Worm (Caenorhabditis elegans) whole organism, L1 larva: ENCODE measurements around the gene F26G1.3.

Source experiments
- ceh-88 ChIP-seq: fragments of 200-800 bp; sonication (Bioruptor generic); IDR thresholded peaks from 2 replicates; pipeline ENCODE4 v1.3.6; 2022; ENCODE audit warnings: missing genetic modification characterization, missing compliant biosample characterization
- dpl-1 ChIP-seq, 3 experiments: fragments of 150-350 bp in 2 of 3; sonication (generic microtip) in 1 of 3; optimal IDR thresholded peaks; 2 replicates each; lab custom pipeline; 2014 to 2017; ENCODE audit warnings: missing biosample characterization in 3 of 3, missing genetic modification characterization in 3 of 3, missing genetic modification reagents in 3 of 3
- egl-27 ChIP-seq, 2 experiments: fragments of 150-350 bp in 1 of 2; sonication (generic microtip); optimal IDR thresholded peaks; 3 replicates each; lab custom pipeline; 2017 to 2018; ENCODE audit warnings: missing biosample characterization in 2 of 2, missing genetic modification characterization in 2 of 2, missing genetic modification reagents in 2 of 2
- jun-1 ChIP-seq: fragments of 150-350 bp; optimal IDR thresholded peaks from 2 replicates; lab custom pipeline; 2014; ENCODE audit warnings: missing biosample characterization, missing genetic modification reagents, missing genetic modification characterization
- lin-39 ChIP-seq: fragments of 150-350 bp; optimal IDR thresholded peaks from 2 replicates; lab custom pipeline; 2014; ENCODE audit warnings: missing biosample characterization, missing genetic modification reagents, missing genetic modification characterization
- mab-9 ChIP-seq: fragments of 200-800 bp; sonication (Bioruptor generic); IDR thresholded peaks from 2 replicates; pipeline ENCODE4 v1.3.6; 2022; ENCODE audit warnings: missing genetic modification reagents, missing genetic modification characterization, missing compliant biosample characterization
- mep-1 ChIP-seq: fragments of 150-350 bp; optimal IDR thresholded peaks from 2 replicates; lab custom pipeline; 2014; ENCODE audit warnings: missing biosample characterization, missing genetic modification characterization
- nhr-237 ChIP-seq: fragments of 150-350 bp; optimal IDR thresholded peaks from 2 replicates; lab custom pipeline; 2014; ENCODE audit warnings: missing biosample characterization, missing genetic modification characterization
- nhr-28 ChIP-seq: fragments of 150-350 bp; optimal IDR thresholded peaks from 2 replicates; lab custom pipeline; 2014; ENCODE audit warnings: missing biosample characterization, missing genetic modification characterization
- nhr-76 ChIP-seq: sonication (generic microtip); optimal IDR thresholded peaks from 2 replicates; lab custom pipeline; 2017; ENCODE audit warnings: missing biosample characterization, missing genetic modification characterization
- nhr-90 ChIP-seq: sonication (generic microtip); optimal IDR thresholded peaks from 2 replicates; lab custom pipeline; 2016; ENCODE audit warnings: mild to moderate bottlenecking, missing genetic modification characterization, missing compliant biosample characterization; ENCODE audit not compliant: poor library complexity
- zag-1 ChIP-seq: fragments of 150-350 bp; optimal IDR thresholded peaks from 2 replicates; lab custom pipeline; 2014; ENCODE audit warnings: missing biosample characterization, missing genetic modification characterization

ce11 chrII:4775802-4776201 is 17.2 kb downstream of the F26G1.3 start:
- TF ChIP-seq zag-1 (tag; lab: Kevin White, UChicago) (no peak), nhr-28 (tag; lab: Kevin White, UChicago) (no peak), mab-9 (no peak), nhr-237 (tag; lab: Kevin White, UChicago) (no peak), nhr-90 (tag; lab: Kevin White, UChicago) (no peak), ceh-88 (GFP tag; lab: Robert Waterston, UW) (no peak), nhr-76 (tag; lab: Kevin White, UChicago) (no peak), egl-27 (tag; optimal IDR thresholded peaks at IDR 0.05; lab: Kevin White, UChicago) (no peak), lin-39 (tag; lab: Kevin White, UChicago) (no peak), jun-1 (tag; lab: Kevin White, UChicago) (no peak), dpl-1 (GFP tag; optimal IDR thresholded peaks at IDR 0.05; lab: Kevin White, UChicago) (no peak), mep-1 (tag; lab: Kevin White, UChicago) (no peak)
